Worm (Caenorhabditis elegans) whole organism, L2 larva: ENCODE results near the gene fars-3.

Source experiments
- elt-1 ChIP-seq: fragments of 150-350 bp; optimal IDR thresholded peaks from 2 replicates; lab custom pipeline; 2014; ENCODE audit warnings: missing biosample characterization, missing genetic modification characterization
- nhr-12 ChIP-seq: fragments of 150-350 bp; optimal IDR thresholded peaks from 2 replicates; lab custom pipeline; 2014; ENCODE audit warnings: missing biosample characterization, missing genetic modification characterization
- nhr-23 ChIP-seq: fragments of 150-350 bp; optimal IDR thresholded peaks from 2 replicates; lab custom pipeline; 2014; ENCODE audit warnings: missing biosample characterization, missing genetic modification reagents, missing genetic modification characterization
- nhr-25 ChIP-seq: fragments of 150-350 bp; sonication (generic microtip); optimal IDR thresholded peaks from 3 replicates; lab custom pipeline; 2014; ENCODE audit warnings: missing biosample characterization, missing genetic modification characterization
- skn-1 ChIP-seq: sonication (generic microtip); optimal IDR thresholded peaks from 2 replicates; lab custom pipeline; 2017; ENCODE audit warnings: missing biosample characterization, missing genetic modification characterization
- ztf-1 ChIP-seq: fragments of 200-800 bp; sonication (Bioruptor generic); conservative IDR thresholded peaks from 2 replicates; pipeline ENCODE4 v1.3.6; 2022; ENCODE audit warnings: missing genetic modification characterization, missing compliant biosample characterization

DNA sequence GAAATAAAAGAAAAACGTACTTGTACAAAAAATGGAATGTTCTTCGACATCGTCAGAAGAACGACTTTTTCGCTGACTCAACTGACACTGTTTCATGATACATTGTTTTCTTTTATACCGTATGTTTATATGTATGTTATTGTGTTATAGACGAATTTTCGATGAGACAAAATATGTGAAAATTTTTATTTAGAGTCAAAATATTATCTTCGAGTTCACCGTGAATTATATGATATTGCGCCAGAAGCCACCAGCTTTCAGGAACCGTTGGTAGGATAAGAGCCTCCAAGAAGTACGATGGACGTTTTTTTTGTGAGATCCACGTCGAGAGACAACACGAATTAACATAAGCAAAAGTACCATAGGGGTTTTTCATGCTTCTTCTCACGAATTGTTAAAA, 8.6 kb upstream of the fars-3 start, which contains the start of gene F22B5.6:
- TF ChIP-seq nhr-12 (no peak), skn-1 (tag; lab: Kevin White, UChicago) (no peak), nhr-23 (no peak), elt-1 (tag; lab: Kevin White, UChicago) (no peak), ztf-1 (GFP tag; lab: Robert Waterston, UW) (no peak), nhr-25 (tag; lab: Kevin White, UChicago) (no peak)
